Worm (Caenorhabditis elegans): ENCODE measurements around the gene acy-4.

DNA sequence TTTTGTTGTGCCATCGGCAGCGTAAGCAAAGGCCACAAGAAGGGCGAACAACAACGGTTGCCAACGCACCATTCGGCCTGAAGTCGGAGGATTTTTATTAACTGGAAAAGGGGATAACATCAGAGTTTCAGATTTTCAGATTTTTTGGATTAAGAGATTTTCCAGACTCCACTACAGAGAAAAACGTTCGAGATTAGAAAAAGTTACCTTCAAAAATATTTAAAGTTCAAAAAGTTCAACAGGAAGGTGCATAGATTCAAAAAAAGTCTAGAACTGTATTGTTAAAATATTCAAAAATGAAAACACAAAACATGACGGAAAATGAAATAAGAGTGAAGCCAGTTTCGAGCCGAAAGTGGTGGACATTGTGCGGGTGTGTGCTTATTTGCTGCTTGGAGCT is 45.3 kb upstream of the acy-4 start, which contains the start of gene pqn-13:
- TF ChIP-seq pes-1 (GFP tag; IDR thresholded peaks at IDR 0.05): no peak
- no peak for TF ChIP-seq flt-1 (GFP tag; IDR thresholded peaks at IDR 0.05)
- no peak for TF ChIP-seq ama-1 (optimal IDR thresholded peaks at IDR 0.05)

Data from whole organism, early embryonic.